Worm (Caenorhabditis elegans) whole organism, L4/young adult: ENCODE data around the gene nhr-208.
A peak's percentile ranks its signal among the peaks of the same experiment; 100 is the strongest.

Experiments
- W03F9.2 ChIP-seq: fragments of 150-350 bp; optimal IDR thresholded peaks from 2 replicates; lab custom pipeline; 2014; ENCODE audit warnings: missing biosample characterization, missing genetic modification characterization
- dao-5 ChIP-seq: sonication (generic microtip); optimal IDR thresholded peaks from 2 replicates; lab custom pipeline; 2016; ENCODE audit warnings: missing genotype, missing genetic modification characterization, moderate library complexity, missing compliant biosample characterization
- him-1 ChIP-seq: sonication (generic microtip); optimal IDR thresholded peaks from 2 replicates; lab custom pipeline; 2016; ENCODE audit warnings: missing genotype, missing genetic modification reagents, missing genetic modification characterization, missing compliant biosample characterization

nhr-208 gene

DNA sequence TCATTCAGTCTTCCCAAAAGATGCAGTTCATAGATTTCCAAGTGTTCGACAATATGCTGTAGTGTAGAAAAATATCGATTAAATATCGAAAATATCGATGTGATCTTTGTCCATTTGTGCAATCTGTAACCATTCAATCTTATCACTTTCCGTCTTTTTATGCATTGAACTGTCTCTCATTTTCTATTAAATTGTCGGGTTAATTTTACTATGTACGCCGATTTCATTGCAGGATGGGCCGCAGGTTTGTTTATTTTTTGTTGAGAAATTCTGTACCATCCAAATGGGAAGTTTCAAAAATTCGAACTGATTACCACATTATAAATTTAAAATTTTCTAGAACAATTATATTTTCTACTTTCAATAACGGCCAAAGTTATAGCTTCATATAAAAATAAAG is 9.9 kb upstream of the nhr-208 start, which contains the start of gene R07B7.8:
Gene R07B7.8 (minus strand): TSS at position 101 of the 400 bp plus-strand sequence.
- no peak for TF ChIP-seq dao-5 (tag; lab: Kevin White, UChicago)
- no peak for TF ChIP-seq him-1 (tag; lab: Kevin White, UChicago)
- TF ChIP-seq W03F9.2 (tag; lab: Kevin White, UChicago), result no peak

DNA sequence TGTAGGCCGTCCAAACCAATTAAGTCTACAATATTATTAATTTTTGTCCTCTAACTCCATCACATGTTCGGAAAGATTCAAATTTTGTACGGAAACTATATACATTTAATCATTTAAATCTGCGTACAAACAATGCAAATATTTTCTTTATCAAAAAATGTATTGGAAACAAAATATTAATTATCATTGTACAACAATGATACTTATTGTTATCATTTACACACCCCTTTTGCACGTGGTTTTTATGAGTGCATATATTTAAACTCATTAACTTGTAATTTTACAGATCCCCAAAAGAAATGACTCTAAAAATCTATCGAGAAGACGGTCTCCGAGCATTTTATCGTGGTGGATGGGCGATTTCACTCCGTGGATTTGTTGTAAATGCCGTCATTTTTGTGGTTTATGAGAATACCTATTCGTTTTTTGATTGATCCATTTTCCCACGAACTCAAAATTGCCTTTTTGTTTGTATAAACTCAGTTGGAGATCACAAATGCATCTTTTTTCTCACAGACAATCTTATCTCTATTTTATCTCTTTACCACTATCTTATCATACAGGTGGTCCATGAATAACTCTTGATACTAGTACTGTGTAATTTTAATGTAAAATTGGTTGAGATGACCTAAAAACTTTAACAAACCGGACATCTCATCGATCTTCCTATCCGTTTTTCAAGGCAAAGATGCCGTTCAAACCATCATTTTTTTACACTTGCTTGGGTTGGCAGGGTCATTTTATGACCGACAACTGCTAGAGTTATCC is 8.1 kb upstream of the nhr-208 start:
- TF ChIP-seq him-1 (tag; lab: Kevin White, UChicago) (no peak), dao-5 (tag; lab: Kevin White, UChicago) (no peak), W03F9.2 (tag; lab: Kevin White, UChicago) (no peak)

DNA sequence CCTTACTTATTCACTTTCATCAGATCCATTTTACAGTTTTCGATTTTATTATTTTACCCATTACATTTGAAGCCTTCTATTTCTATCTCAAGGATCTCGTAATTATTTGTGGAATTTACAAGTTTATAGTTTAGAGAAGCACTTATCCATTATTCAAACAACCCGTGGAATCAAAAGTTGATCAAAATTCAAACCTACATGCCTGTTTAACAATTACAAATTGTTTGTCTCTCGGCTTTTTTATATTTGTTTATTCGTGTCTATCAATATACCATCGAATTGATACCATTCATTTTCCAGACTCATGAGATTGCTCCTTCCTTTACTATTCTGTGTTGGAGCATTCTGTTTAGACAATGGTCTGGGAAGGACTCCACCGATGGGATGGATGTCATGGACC is 7.2 kb upstream of the nhr-208 start, which contains the start of gene gana-1:
Gene gana-1 (plus strand): TSS at position 301 of the 400 bp plus-strand sequence.
- TF ChIP-seq him-1 (tag; lab: Kevin White, UChicago) (no peak), W03F9.2 (tag; lab: Kevin White, UChicago) (no peak), dao-5 (tag; lab: Kevin White, UChicago) (no peak)

DNA sequence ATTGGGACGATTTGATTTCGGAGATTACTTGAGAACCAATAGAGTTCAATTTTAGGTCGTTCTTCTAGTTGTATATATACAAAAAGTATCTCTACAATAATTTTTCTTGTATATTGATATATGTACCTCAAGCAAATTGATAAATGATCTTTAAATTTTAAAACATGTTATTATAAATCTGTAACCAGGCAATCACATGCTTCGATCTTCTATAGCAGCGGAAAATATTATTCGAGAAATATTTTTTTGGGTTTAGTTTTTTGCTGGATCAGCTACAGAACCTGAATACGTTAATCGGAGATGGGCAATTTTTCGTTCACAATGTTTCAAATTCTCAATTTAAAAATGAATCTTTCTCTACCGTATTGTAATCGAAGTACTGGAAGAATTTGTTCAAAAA is 5.3 kb upstream of the nhr-208 start, which contains the start of gene R07B7.12:
Gene R07B7.12 (plus strand): TSS at position 301 of the 400 bp plus-strand sequence.
- TF ChIP-seq him-1 (tag; lab: Kevin White, UChicago) (no peak), W03F9.2 (tag; lab: Kevin White, UChicago) (no peak), dao-5 (tag; lab: Kevin White, UChicago) (no peak)

DNA sequence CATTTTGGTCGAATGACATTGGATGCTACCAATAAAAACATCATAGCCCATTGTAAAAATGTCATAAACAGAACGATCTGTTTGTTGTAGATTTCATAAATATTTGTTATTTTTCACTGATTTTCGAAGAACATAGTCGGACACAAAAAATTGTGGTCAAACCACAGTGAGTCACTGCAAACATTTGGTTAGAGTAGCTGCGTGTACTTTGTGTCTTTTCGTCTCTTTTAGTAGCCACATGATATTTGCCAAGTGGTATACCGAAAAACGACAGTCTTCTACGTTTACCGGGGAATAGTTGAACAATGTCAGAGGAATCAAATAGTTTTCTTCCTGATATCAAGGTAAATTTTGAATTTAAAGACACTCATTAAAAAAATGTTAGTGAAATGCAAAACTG is 2.4 kb upstream of the nhr-208 start, which contains the start of gene nhr-206:
Gene nhr-206 (plus strand): TSS at position 248 of the 400 bp plus-strand sequence.
- TF ChIP-seq W03F9.2 (tag; lab: Kevin White, UChicago) (no peak), dao-5 (tag; lab: Kevin White, UChicago) (no peak), him-1 (tag; lab: Kevin White, UChicago) (no peak)

DNA sequence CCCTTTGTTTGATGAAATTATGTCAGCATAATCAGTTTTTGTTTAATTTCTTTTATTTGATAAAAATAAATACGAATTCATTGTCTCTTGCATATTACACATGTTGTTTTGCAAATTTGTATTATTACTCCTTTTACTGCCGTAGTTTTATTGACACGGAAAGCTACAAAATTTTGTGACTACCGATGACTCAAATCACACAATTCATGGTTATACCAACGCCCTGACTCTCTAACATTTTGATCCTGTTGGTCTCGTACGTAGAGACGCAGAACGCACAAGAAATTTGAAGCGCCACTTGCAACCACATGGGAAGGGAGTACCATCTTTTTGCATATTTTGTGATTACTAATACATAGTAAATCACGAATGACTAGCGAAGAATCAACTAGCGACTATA is 1.7 kb downstream of the nhr-208 start, which contains the start of gene nhr-207:
Gene nhr-207 (plus strand): TSS at position 282 of the 400 bp plus-strand sequence.
- TF ChIP-seq dao-5 (tag; lab: Kevin White, UChicago), result no peak
- no peak for TF ChIP-seq him-1 (tag; lab: Kevin White, UChicago)
- TF ChIP-seq W03F9.2 (tag; lab: Kevin White, UChicago), result no peak

DNA sequence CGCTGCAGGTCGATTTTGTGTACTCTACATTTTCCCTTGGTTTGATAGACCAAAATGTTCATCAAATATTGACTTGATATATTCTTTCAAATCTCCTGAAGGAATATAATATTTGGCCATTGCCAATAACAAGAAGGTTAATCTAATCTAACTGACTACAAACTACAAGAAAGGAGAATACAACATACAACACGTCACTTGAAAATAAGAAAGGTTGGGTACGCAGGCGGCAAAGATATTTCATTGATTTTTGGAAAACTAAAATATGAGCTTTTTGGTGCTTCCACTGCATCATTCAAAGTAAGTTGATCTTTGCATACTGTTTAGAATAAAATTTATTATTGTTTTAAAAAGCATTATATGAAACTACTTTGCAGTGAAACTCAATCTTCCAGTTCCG is 4.0 kb downstream of the nhr-208 start, which contains the start of gene nhr-209:
Gene nhr-209 (plus strand): TSS at position 27 of the 400 bp plus-strand sequence.
- TF ChIP-seq dao-5 (tag; lab: Kevin White, UChicago) (no peak), him-1 (tag; lab: Kevin White, UChicago) (no peak), W03F9.2 (tag; lab: Kevin White, UChicago) (no peak)

DNA sequence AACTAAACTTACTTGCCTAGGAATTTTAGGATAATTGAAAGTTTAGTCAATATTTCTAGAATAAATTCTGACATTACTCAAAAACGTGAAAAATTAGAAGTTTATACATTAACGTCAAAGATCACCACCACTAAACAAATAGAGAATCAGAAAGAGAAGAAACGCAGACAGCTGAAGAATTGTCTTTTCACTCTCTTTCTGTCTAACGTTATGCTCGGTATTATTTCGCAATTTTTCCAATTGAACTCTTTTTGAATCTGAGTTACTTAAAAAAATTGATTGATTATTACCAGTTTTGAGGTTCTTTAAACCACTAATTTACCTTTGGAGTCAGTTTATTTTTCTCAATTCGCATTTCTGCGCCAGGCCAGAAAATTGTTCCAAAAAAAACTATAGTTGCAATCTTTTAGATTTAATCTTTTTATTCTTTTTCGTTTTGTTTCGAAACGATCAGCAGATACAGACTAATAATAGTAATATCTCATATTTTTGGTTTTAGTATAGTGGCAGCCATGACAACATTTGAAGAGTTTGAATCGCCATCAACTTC is 6.8 kb downstream of the nhr-208 start, which contains the start of gene nhr-154:
Gene nhr-154 (plus strand): TSS at position 500 of the 550 bp plus-strand sequence.
- TF ChIP-seq W03F9.2 (tag; lab: Kevin White, UChicago) (peak; percentile 17), him-1 (tag; lab: Kevin White, UChicago) (no peak), dao-5 (tag; lab: Kevin White, UChicago) (no peak)

DNA sequence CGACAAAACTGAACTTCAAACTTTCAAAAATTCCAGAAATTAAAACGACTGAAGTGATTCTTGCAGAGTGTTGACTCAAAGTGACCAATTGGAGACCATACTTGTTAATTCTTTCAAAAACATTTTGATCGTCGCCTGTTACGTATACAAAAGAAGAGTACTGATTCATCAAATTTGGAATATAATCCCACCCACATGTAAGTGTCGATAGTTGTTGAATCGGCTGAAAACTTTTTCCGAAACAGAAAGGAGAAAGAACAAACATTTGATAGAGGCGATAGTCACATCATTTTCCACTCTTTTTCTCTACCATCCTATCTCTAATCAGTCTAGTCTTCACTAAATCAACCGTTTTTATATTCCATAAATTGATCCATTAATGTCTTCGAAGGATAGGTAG is 9.8 kb downstream of the nhr-208 start, which contains the start of gene nhr-153:
Gene nhr-153 (plus strand): TSS at position 301 of the 400 bp plus-strand sequence.
- no peak for TF ChIP-seq dao-5 (tag; lab: Kevin White, UChicago)
- no peak for TF ChIP-seq W03F9.2 (tag; lab: Kevin White, UChicago)
- TF ChIP-seq him-1 (tag; lab: Kevin White, UChicago), result no peak

DNA sequence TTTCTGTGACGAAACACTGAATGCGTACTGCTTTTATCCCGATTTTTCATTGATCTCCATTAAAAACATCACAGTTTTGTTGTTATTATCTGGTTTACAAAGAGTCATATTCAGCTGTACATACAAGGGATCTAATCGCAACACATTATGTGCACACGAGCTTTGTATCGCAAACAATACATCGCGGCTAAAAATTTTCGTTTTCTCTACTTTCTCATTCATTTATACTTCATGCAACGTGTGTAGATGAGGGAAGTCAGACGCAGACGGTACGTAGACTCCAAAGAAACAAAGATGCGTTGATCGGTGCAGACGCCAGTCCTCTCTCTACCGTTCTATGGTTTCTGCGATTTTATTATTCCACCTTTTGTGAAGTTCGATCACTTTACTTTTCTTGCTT is 12.7 kb downstream of the nhr-208 start, which contains the start of gene nhr-136:
Gene nhr-136 (plus strand): TSS at position 301 of the 400 bp plus-strand sequence.
- no peak for TF ChIP-seq dao-5 (tag; lab: Kevin White, UChicago)
- TF ChIP-seq W03F9.2 (tag; lab: Kevin White, UChicago), result no peak
- TF ChIP-seq him-1 (tag; lab: Kevin White, UChicago), result no peak

DNA sequence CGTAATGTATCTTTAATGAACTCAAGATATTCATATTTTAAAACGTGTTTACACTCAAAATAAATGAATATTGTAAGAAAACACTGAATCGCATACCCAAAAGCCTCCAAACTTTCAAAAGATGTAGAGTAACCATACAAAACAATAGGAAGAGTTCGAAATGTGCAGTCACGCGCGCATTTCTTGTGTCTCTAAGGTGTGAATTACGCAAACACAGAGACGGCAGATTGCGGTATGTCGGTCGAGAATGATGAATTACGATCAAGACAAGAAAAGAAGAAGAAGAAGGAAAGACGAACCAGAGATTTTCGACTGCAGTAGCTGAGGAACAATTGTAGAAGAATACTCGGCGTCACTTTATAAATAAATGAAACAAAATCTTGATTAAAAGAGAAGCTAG is 17.3 kb downstream of the nhr-208 start, which contains the start of gene lhpp-1:
Gene lhpp-1 (minus strand): TSS at position 354 of the 400 bp plus-strand sequence.
- TF ChIP-seq dao-5 (tag; lab: Kevin White, UChicago) (no peak), him-1 (tag; lab: Kevin White, UChicago) (no peak), W03F9.2 (tag; lab: Kevin White, UChicago) (no peak)

DNA sequence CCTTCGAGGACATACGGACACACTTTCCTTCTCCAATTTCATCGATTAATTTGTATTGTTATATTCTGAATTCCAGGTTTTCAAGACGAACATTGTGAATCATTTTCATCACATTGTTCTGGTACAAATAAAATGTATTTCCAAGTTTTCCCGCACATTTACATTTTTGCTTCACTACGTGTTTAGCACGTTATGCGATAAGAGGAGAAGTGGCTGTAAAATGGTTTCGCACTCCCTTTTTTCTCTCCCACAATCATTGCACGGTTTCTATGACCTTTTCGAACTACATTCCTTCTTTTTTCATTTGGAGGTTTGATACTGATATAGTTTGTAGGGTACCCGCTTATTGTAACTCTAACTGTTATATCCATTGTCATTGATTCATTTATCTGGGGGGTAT is 19.6 kb downstream of the nhr-208 start:
- TF ChIP-seq him-1 (tag; lab: Kevin White, UChicago), result no peak
- no peak for TF ChIP-seq dao-5 (tag; lab: Kevin White, UChicago)

DNA sequence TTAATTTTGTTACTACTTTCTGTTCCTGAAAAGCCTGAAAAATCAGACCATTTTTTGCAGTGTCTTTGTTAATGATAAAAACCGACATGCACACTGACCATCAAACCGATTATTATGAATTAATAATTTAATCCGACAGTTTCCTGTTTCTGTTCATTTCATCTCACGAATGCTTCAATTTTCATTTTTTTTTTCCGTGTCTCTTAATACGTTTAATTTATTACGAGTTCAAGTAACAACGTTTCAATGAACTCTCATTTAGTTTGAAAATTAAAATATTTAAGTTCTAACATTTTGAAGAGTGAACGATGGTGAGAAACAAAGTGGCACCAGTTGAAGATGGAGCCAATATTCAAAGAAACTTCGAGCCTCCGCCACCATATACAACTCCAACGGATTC is 20.6 kb downstream of the nhr-208 start, which contains the start of gene spin-1:
Gene spin-1 (plus strand): TSS at position 301 of the 400 bp plus-strand sequence.
- TF ChIP-seq dao-5 (tag; lab: Kevin White, UChicago) (no peak), W03F9.2 (tag; lab: Kevin White, UChicago) (no peak), him-1 (tag; lab: Kevin White, UChicago) (no peak)
